Fruit fly (Drosophila melanogaster) whole organism, embryonic: ENCODE data around the gene mRpS31.

Source experiments
- Ada2b ChIP-seq: fragments of 200-800 bp; sonication (Bioruptor generic); IDR thresholded peaks from 2 replicates; pipeline ENCODE4 v1.3.6; 2022; ENCODE audit warnings: missing biosample characterization, missing genetic modification characterization
- Asciz ChIP-seq: fragments of 200-800 bp; sonication (Bioruptor generic); optimal IDR thresholded peaks from 2 replicates; lab custom pipeline; 2017; ENCODE audit warnings: missing biosample characterization, mild to moderate bottlenecking, missing genetic modification characterization, missing genetic modification reagents
- CG10462 ChIP-seq: fragments of 200-800 bp; sonication (Bioruptor generic); optimal IDR thresholded peaks from 2 replicates; lab custom pipeline; 2016; ENCODE audit warnings: missing biosample characterization, missing genetic modification characterization
- CG11398 ChIP-seq: fragments of 200-800 bp; sonication (Bioruptor generic); optimal IDR thresholded peaks from 2 replicates; lab custom pipeline; 2016; ENCODE audit warnings: missing biosample characterization, missing genetic modification characterization
- CG12744 ChIP-seq: fragments of 200-800 bp; sonication (Bioruptor generic); optimal IDR thresholded peaks from 2 replicates; lab custom pipeline; 2016; ENCODE audit warnings: missing biosample characterization, missing genetic modification characterization
- CG14014 ChIP-seq: fragments of 200-800 bp; sonication (Bioruptor generic); IDR thresholded peaks from 2 replicates; pipeline ENCODE4 v1.3.6; 2022; ENCODE audit warnings: missing biosample characterization, missing genetic modification characterization
- CG15696 ChIP-seq: fragments of 200-800 bp; sonication (Bioruptor generic); optimal IDR thresholded peaks from 2 replicates; lab custom pipeline; 2019; ENCODE audit warnings: missing biosample characterization, mild to moderate bottlenecking, missing genetic modification characterization, moderate library complexity
- CG1602 ChIP-seq: fragments of 200-800 bp; sonication (Bioruptor generic); optimal IDR thresholded peaks from 3 replicates; lab custom pipeline; 2016; ENCODE audit warnings: missing biosample characterization, missing genetic modification characterization
- CG17568 ChIP-seq: fragments of 200-800 bp; sonication (Bioruptor generic); optimal IDR thresholded peaks from 2 replicates; lab custom pipeline; 2018; ENCODE audit warnings: missing biosample characterization, mild to moderate bottlenecking, missing genetic modification characterization, moderate library complexity
- CG32532 ChIP-seq: fragments of 200-800 bp; sonication (Bioruptor generic); IDR thresholded peaks from 2 replicates; pipeline ENCODE4 v1.3.6; 2022; ENCODE audit warnings: missing biosample characterization, missing genetic modification characterization
- CG4328 ChIP-seq: fragments of 200-800 bp; sonication (Bioruptor generic); optimal IDR thresholded peaks from 3 replicates; lab custom pipeline; 2017; ENCODE audit warnings: missing biosample characterization, missing genetic modification reagents, missing genetic modification characterization
- CG4360 ChIP-seq: fragments of 200-800 bp; sonication (Bioruptor generic); IDR thresholded peaks from 2 replicates; pipeline ENCODE4 v1.3.6; 2022; ENCODE audit warnings: missing biosample characterization, missing genetic modification characterization
- CG4854 ChIP-seq: fragments of 200-800 bp; sonication (Bioruptor generic); optimal IDR thresholded peaks from 2 replicates; lab custom pipeline; 2016; ENCODE audit warnings: missing biosample characterization, missing genetic modification characterization, inconsistent platforms
- CG6683 ChIP-seq: fragments of 200-800 bp; sonication (Bioruptor generic); optimal IDR thresholded peaks from 2 replicates; lab custom pipeline; 2017; ENCODE audit warnings: missing biosample characterization, mild to moderate bottlenecking, missing genetic modification characterization, missing genetic modification reagents
- CG7556 ChIP-seq: fragments of 200-800 bp; sonication (Bioruptor generic); optimal IDR thresholded peaks from 2 replicates; lab custom pipeline; 2017; ENCODE audit warnings: missing biosample characterization, mild to moderate bottlenecking, missing genetic modification characterization
- CG8089 ChIP-seq: fragments of 200-800 bp; sonication (Bioruptor generic); optimal IDR thresholded peaks from 3 replicates; lab custom pipeline; 2016; ENCODE audit warnings: missing biosample characterization, missing genetic modification characterization
- CG8924 ChIP-seq: fragments of 200-800 bp; optimal IDR thresholded peaks from 3 replicates; lab custom pipeline; 2019; ENCODE audit warnings: missing biosample characterization, mild to moderate bottlenecking, missing genetic modification characterization, moderate library complexity
- CG9437 ChIP-seq: fragments of 200-800 bp; sonication (Bioruptor generic); optimal IDR thresholded peaks from 2 replicates; lab custom pipeline; 2018; ENCODE audit warnings: missing biosample characterization, mild to moderate bottlenecking, missing genetic modification characterization
- Dll ChIP-seq: fragments of 200-800 bp; sonication (Bioruptor generic); IDR thresholded peaks from 4 replicates; pipeline ENCODE4 v1.3.6; 2022; ENCODE audit warnings: missing biosample characterization, missing genetic modification characterization; ENCODE audit not compliant: partially characterized antibody
- HLH3B ChIP-seq: fragments of 200-800 bp; sonication (Bioruptor generic); IDR thresholded peaks from 2 replicates; pipeline ENCODE4 v1.3.6; 2022; ENCODE audit warnings: missing biosample characterization, missing genetic modification characterization
- Kr ChIP-seq: fragments of 200-800 bp; sonication (Bioruptor generic); optimal IDR thresholded peaks from 2 replicates; lab custom pipeline; 2017; ENCODE audit warnings: missing biosample characterization, mild to moderate bottlenecking, missing genetic modification characterization
- Med ChIP-seq: fragments of 200-800 bp; sonication (Bioruptor generic); peaks from one replicate; lab custom pipeline; 2016; ENCODE audit warnings: missing biosample characterization, missing genetic modification characterization, mild to moderate bottlenecking, inconsistent platforms, moderate library complexity
- Nf-YB ChIP-seq: fragments of 200-800 bp; sonication (Bioruptor generic); optimal IDR thresholded peaks from 3 replicates; lab custom pipeline; 2019; ENCODE audit warnings: missing biosample characterization, mild to moderate bottlenecking, missing genetic modification characterization, moderate library complexity
- Oli ChIP-seq: fragments of 200-800 bp; sonication (Bioruptor generic); optimal IDR thresholded peaks from 2 replicates; lab custom pipeline; 2018; ENCODE audit warnings: missing biosample characterization, mild to moderate bottlenecking, missing genetic modification characterization, moderate library complexity
- Opbp ChIP-seq: fragments of 200-800 bp; sonication (Bioruptor generic); IDR thresholded peaks from 3 replicates; pipeline ENCODE4 v1.3.6; 2022; ENCODE audit warnings: missing biosample characterization, missing genetic modification characterization; ENCODE audit not compliant: partially characterized antibody
- Optix ChIP-seq: fragments of 200-800 bp; sonication (Bioruptor generic); IDR thresholded peaks from 3 replicates; pipeline ENCODE4 v1.3.6; 2022; ENCODE audit warnings: missing biosample characterization, missing genetic modification characterization
- PHDP ChIP-seq: fragments of 200-800 bp; sonication (Bioruptor generic); optimal IDR thresholded peaks from 3 replicates; lab custom pipeline; 2018; ENCODE audit warnings: missing biosample characterization, mild to moderate bottlenecking, missing genetic modification characterization, moderate library complexity
- Ssrp ChIP-seq: fragments of 200-800 bp; sonication (Bioruptor generic); optimal IDR thresholded peaks from 2 replicates; lab custom pipeline; 2018; ENCODE audit warnings: missing biosample characterization, mild to moderate bottlenecking, missing genetic modification characterization, moderate library complexity
- Xrp1 ChIP-seq: fragments of 200-800 bp; sonication (Bioruptor generic); IDR thresholded peaks from 2 replicates; pipeline ENCODE4 v1.3.6; 2022; ENCODE audit warnings: missing biosample characterization, missing genetic modification characterization
- ci ChIP-seq: fragments of 200-800 bp; sonication (Bioruptor generic); IDR thresholded peaks from 3 replicates; pipeline ENCODE4 v1.3.6; 2022; ENCODE audit warnings: missing biosample characterization, missing genetic modification characterization
- disco-r ChIP-seq: fragments of 200-800 bp; sonication (Bioruptor generic); optimal IDR thresholded peaks from 2 replicates; lab custom pipeline; 2016; ENCODE audit warnings: missing biosample characterization, missing genetic modification characterization
- dmrt99B ChIP-seq: fragments of 200-800 bp; sonication (Bioruptor generic); optimal IDR thresholded peaks from 2 replicates; lab custom pipeline; 2018; ENCODE audit warnings: missing biosample characterization, mild to moderate bottlenecking, missing genetic modification characterization, moderate library complexity
- dysf ChIP-seq: fragments of 200-800 bp; sonication (Bioruptor generic); IDR thresholded peaks from 3 replicates; pipeline ENCODE4 v1.3.6; 2022; ENCODE audit warnings: missing biosample characterization, missing genetic modification characterization
- eyg ChIP-seq: fragments of 200-800 bp; sonication (Bioruptor generic); optimal IDR thresholded peaks from 3 replicates; lab custom pipeline; 2016; ENCODE audit warnings: missing biosample characterization, missing genetic modification characterization
- fd96Cb ChIP-seq: fragments of 200-800 bp; sonication (Bioruptor generic); optimal IDR thresholded peaks from 2 replicates; lab custom pipeline; 2018; ENCODE audit warnings: missing biosample characterization, mild to moderate bottlenecking, missing genetic modification characterization, moderate library complexity
- gcm ChIP-seq: fragments of 200-800 bp; sonication (Bioruptor generic); optimal IDR thresholded peaks from 2 replicates; lab custom pipeline; 2019; ENCODE audit warnings: missing biosample characterization, mild to moderate bottlenecking, missing genetic modification characterization, moderate library complexity
- gt ChIP-seq: fragments of 200-800 bp; sonication (Bioruptor generic); IDR thresholded peaks from 2 replicates; pipeline ENCODE4 v1.3.6; 2022; ENCODE audit warnings: missing biosample characterization, missing genetic modification characterization
- h ChIP-seq: fragments of >200 bp; optimal IDR thresholded peaks from 2 replicates; lab custom pipeline; 2017
- hb ChIP-seq: fragments of 200-800 bp; sonication (Bioruptor generic); IDR thresholded peaks from 3 replicates; pipeline ENCODE4 v1.3.6; 2022; ENCODE audit warnings: missing biosample characterization, missing genetic modification characterization; ENCODE audit not compliant: partially characterized antibody
- hth ChIP-seq: fragments of >200 bp; optimal IDR thresholded peaks from 2 replicates; lab custom pipeline; 2017; ENCODE audit warnings: inconsistent platforms
- mam ChIP-seq: fragments of 200-800 bp; sonication (Bioruptor generic); optimal IDR thresholded peaks from 3 replicates; lab custom pipeline; 2016; ENCODE audit warnings: missing biosample characterization, missing genetic modification characterization
- onecut ChIP-seq: fragments of 200-800 bp; sonication (Bioruptor generic); IDR thresholded peaks from 2 replicates; pipeline ENCODE4 v1.3.6; 2022; ENCODE audit warnings: missing biosample characterization, missing genetic modification characterization
- shn ChIP-seq: fragments of 200-800 bp; sonication (Bioruptor generic); optimal IDR thresholded peaks from 3 replicates; lab custom pipeline; 2016; ENCODE audit warnings: missing biosample characterization, missing genetic modification characterization
- slp2 ChIP-seq: fragments of 200-800 bp; sonication (Bioruptor generic); optimal IDR thresholded peaks from 2 replicates; lab custom pipeline; 2016; ENCODE audit warnings: missing biosample characterization, missing genetic modification characterization
- sug ChIP-seq: fragments of 200-800 bp; optimal IDR thresholded peaks from 2 replicates; lab custom pipeline; 2019; ENCODE audit warnings: missing biosample characterization, mild to moderate bottlenecking, missing genetic modification characterization, moderate library complexity
- wek ChIP-seq: fragments of 200-800 bp; sonication (Bioruptor generic); optimal IDR thresholded peaks from 3 replicates; lab custom pipeline; 2018; ENCODE audit warnings: missing biosample characterization, mild to moderate bottlenecking, missing genetic modification characterization, moderate library complexity
- z ChIP-seq: fragments of 200-800 bp; sonication (Bioruptor generic); IDR thresholded peaks from 3 replicates; pipeline ENCODE4 v1.3.6; 2022; ENCODE audit warnings: missing biosample characterization, missing genetic modification characterization
- zf30C ChIP-seq: fragments of 200-800 bp; sonication (Bioruptor generic); optimal IDR thresholded peaks from 3 replicates; lab custom pipeline; 2018; ENCODE audit warnings: missing biosample characterization, mild to moderate bottlenecking, missing genetic modification characterization

Gene mRpS31

DNA sequence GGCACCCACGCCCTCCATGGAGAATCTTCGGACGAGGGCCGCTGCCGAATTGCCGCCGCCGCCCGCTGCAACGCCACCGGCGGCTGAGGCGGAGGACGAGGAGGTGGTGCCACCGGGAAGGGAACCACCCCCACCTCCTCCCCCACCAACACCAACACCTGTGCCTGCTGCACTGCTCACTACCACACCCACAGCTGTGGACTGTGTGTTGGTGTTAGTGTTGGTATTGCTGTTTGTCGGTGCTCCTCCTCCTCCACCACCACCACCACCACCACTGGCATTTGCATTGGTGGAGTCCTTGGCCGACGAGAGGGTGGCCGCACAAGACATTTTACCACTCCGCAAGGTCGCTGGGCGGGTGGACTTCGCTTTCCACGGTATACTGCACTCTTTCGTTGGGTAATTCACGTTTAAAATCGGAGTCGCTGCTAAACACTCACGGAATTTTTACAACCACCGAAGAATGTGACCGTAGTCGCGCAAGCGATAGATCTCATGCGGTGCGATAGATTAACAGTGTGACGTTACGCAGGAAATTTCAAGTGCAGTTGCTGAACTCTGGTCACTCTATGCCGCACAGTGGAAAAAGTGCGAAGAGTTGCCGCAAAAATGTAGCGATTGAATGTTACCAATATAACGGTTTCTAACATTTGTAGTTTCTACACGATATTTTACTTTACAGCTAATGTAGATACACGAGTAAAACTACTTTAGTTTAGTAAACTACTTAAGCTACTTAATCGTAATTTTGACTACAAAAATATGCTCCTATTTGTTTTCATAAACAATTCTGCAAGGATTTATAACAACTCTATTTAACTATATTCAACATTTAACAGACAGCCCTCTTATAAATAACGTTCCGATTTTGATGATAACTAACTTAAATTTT lies 6.6 kb downstream of the mRpS31 start, which contains the start of gene mib1 (continued):
- TF ChIP-seq CG8089 (GFP tag; lab: Kevin White, UChicago) (no peak), sug (tag; lab: Kevin White, UChicago) (peak; percentile 75), CG12744 (GFP tag; lab: Kevin White, UChicago) (no peak), CG4854 (GFP tag; lab: Kevin White, UChicago) (peak; percentile 18), dmrt99B (peak; percentile 37), CG4360 (GFP tag; lab: Robert Waterston, UW) (0 out of 2 replicates have a peak, but pooled peaks have one; percentile 30), CG1602 (no peak), Xrp1 (GFP tag; lab: Robert Waterston, UW) (no peak), CG17568 (GFP tag; lab: Kevin White, UChicago) (no peak), CG14014 (0 out of 2 replicates have a peak, but pooled peaks have one; percentile 24), wek (GFP tag; lab: Kevin White, UChicago) (no peak), Kr (GFP tag; lab: Kevin White, UChicago) (peak; percentile 18), CG7556 (GFP tag; lab: Kevin White, UChicago) (peak; percentile 22), shn (GFP tag; lab: Kevin White, UChicago) (peak; percentile 27), Dll (GFP tag; lab: Robert Waterston, UW) (peak; percentile 84), Opbp (peak; percentile 95), HLH3B (no peak), Asciz (no peak), CG8924 (tag; lab: Kevin White, UChicago) (peak; percentile 42), fd96Cb (tag; lab: Kevin White, UChicago) (no peak), Med (peak; percentile 91), eyg (no peak), CG6683 (GFP tag; lab: Kevin White, UChicago) (no peak), CG10462 (GFP tag; lab: Kevin White, UChicago) (peak; percentile 42), Optix (GFP tag; lab: Robert Waterston, UW) (no peak), onecut (GFP tag; lab: Robert Waterston, UW) (peak; percentile 37; the same call in 1 of the 2 replicates), mam (GFP tag; lab: Kevin White, UChicago) (no peak), gcm (peak; percentile 28), Nf-YB (peak; percentile 19), PHDP (tag; lab: Kevin White, UChicago) (peak; percentile 40), hth (lab: Kevin White, UChicago) (no peak), hb (GFP tag; lab: Robert Waterston, UW) (peak; percentile 84), h (no peak), zf30C (GFP tag; lab: Kevin White, UChicago) (peak; percentile 19), z (no peak), CG15696 (tag; lab: Kevin White, UChicago) (no peak), Ssrp (no peak), CG4328 (peak; percentile 15), slp2 (GFP tag; lab: Kevin White, UChicago) (no peak), dysf (GFP tag; lab: Robert Waterston, UW) (peak; percentile 27; the same call in 1 of the 3 replicates), Ada2b (GFP tag; lab: Robert Waterston, UW) (no peak), disco-r (GFP tag; lab: Kevin White, UChicago) (peak; percentile 12), Oli (tag; lab: Kevin White, UChicago) (no peak), CG11398 (GFP tag; lab: Kevin White, UChicago) (no peak), gt (GFP tag; lab: Robert Waterston, UW) (no peak), CG9437 (GFP tag; lab: Kevin White, UChicago) (peak; percentile 65), CG32532 (peak; percentile 57), ci (GFP tag; lab: Robert Waterston, UW) (peak; percentile 74)
